Fruit fly (Drosophila melanogaster) whole organism, embryonic: ENCODE data around the gene amn.
A peak's percentile ranks its signal among the peaks of the same experiment; 100 is the strongest.

ENCODE experiments used
- Antp ChIP-seq: fragments of 200-800 bp; sonication (Bioruptor generic); optimal IDR thresholded peaks from 3 replicates; lab custom pipeline; 2016; ENCODE audit warnings: missing biosample characterization, missing genetic modification characterization
- Awh ChIP-seq: fragments of 200-800 bp; sonication (Bioruptor generic); IDR thresholded peaks from 2 replicates; pipeline ENCODE4, ENCODE4 v1.3.6; 2022; ENCODE audit warnings: missing biosample characterization, missing genetic modification characterization
- CG10366 ChIP-seq: fragments of 200-800 bp; sonication (Bioruptor generic); IDR thresholded peaks from 2 replicates; pipeline ENCODE4 v1.3.6; 2022; ENCODE audit warnings: missing biosample characterization, missing genetic modification characterization
- CG10654 ChIP-seq: fragments of 200-800 bp; sonication (Bioruptor generic); optimal IDR thresholded peaks from 2 replicates; lab custom pipeline; 2016; ENCODE audit warnings: missing biosample characterization, missing genetic modification characterization
- CG11085 ChIP-seq: fragments of 200-800 bp; sonication (Bioruptor generic); IDR thresholded peaks from 2 replicates; pipeline ENCODE4 v1.3.6; 2022; ENCODE audit warnings: missing biosample characterization, missing genetic modification characterization
- CG12391 ChIP-seq: fragments of 200-800 bp; sonication (Bioruptor generic); optimal IDR thresholded peaks from 3 replicates; lab custom pipeline; 2018; ENCODE audit warnings: missing biosample characterization, mild to moderate bottlenecking, missing genetic modification characterization, moderate library complexity
- CG13894 ChIP-seq: fragments of 200-800 bp; sonication (Bioruptor generic); optimal IDR thresholded peaks from 3 replicates; lab custom pipeline; 2018; ENCODE audit warnings: missing biosample characterization, mild to moderate bottlenecking, missing genetic modification characterization, moderate library complexity
- CG14050 ChIP-seq: fragments of 200-800 bp; sonication (Bioruptor generic); IDR thresholded peaks from 3 replicates; pipeline ENCODE4 v1.3.6; 2022; ENCODE audit warnings: missing biosample characterization, missing genetic modification characterization
- CG18619 ChIP-seq: fragments of 200-800 bp; sonication (Bioruptor generic); optimal IDR thresholded peaks from 3 replicates; lab custom pipeline; 2017; ENCODE audit warnings: missing biosample characterization, mild to moderate bottlenecking, missing genetic modification characterization
- CG18764 ChIP-seq: fragments of 200-800 bp; sonication (Bioruptor generic); optimal IDR thresholded peaks from 3 replicates; lab custom pipeline; 2016; ENCODE audit warnings: missing biosample characterization, missing genetic modification characterization
- CG2129 ChIP-seq: fragments of 200-800 bp; sonication (Bioruptor generic); IDR thresholded peaks from 2 replicates; pipeline ENCODE4 v1.3.6; 2022; ENCODE audit warnings: missing biosample characterization, missing genetic modification characterization; ENCODE audit not compliant: partially characterized antibody
- CG30403 ChIP-seq: fragments of 200-800 bp; sonication (Bioruptor generic); optimal IDR thresholded peaks from 3 replicates; lab custom pipeline; 2016; ENCODE audit warnings: missing biosample characterization, missing genetic modification characterization
- CG31224 ChIP-seq: fragments of 200-800 bp; sonication (Bioruptor generic); IDR thresholded peaks from 2 replicates; pipeline ENCODE4 v1.3.6; 2022; ENCODE audit warnings: missing biosample characterization, missing genetic modification characterization
- CG34224 ChIP-seq: fragments of 200-800 bp; sonication (Bioruptor generic); IDR thresholded peaks from 3 replicates; pipeline ENCODE4 v1.3.6; 2022; ENCODE audit warnings: missing biosample characterization, missing genetic modification characterization; ENCODE audit not compliant: partially characterized antibody
- CG7928 ChIP-seq: fragments of 200-800 bp; sonication (Bioruptor generic); optimal IDR thresholded peaks from 2 replicates; lab custom pipeline; 2017; ENCODE audit warnings: missing biosample characterization, mild to moderate bottlenecking, missing genetic modification characterization
- CG8281 ChIP-seq: fragments of 200-800 bp; sonication (Bioruptor generic); optimal IDR thresholded peaks from 2 replicates; lab custom pipeline; 2018; ENCODE audit warnings: missing biosample characterization, mild to moderate bottlenecking, missing genetic modification characterization, moderate library complexity
- Dek ChIP-seq: fragments of 200-800 bp; sonication (Bioruptor generic); optimal IDR thresholded peaks from 3 replicates; lab custom pipeline; 2019; ENCODE audit warnings: missing biosample characterization, mild to moderate bottlenecking, missing genetic modification characterization, moderate library complexity
- ERR ChIP-seq: fragments of 200-800 bp; sonication (Bioruptor generic); optimal IDR thresholded peaks from 2 replicates; lab custom pipeline; 2016; ENCODE audit warnings: missing biosample characterization, missing genetic modification characterization
- Elba2 ChIP-seq: fragments of 200-800 bp; sonication (Bioruptor generic); optimal IDR thresholded peaks from 3 replicates; lab custom pipeline; 2016; ENCODE audit warnings: missing biosample characterization, missing genetic modification characterization
- HLHmδ ChIP-seq: fragments of 200-800 bp; sonication (Bioruptor generic); optimal IDR thresholded peaks from 2 replicates; lab custom pipeline; 2018; ENCODE audit warnings: missing biosample characterization, mild to moderate bottlenecking, missing genetic modification characterization, moderate library complexity
- Hey ChIP-seq: fragments of 200-800 bp; sonication (Bioruptor generic); optimal IDR thresholded peaks from 3 replicates; lab custom pipeline; 2018; ENCODE audit warnings: missing biosample characterization, mild to moderate bottlenecking, missing genetic modification characterization
- PHDP ChIP-seq: fragments of 200-800 bp; sonication (Bioruptor generic); optimal IDR thresholded peaks from 3 replicates; lab custom pipeline; 2018; ENCODE audit warnings: missing biosample characterization, mild to moderate bottlenecking, missing genetic modification characterization, moderate library complexity
- Pdp1 ChIP-seq, 2 experiments: fragments of 200-800 bp; sonication (Bioruptor generic); optimal IDR thresholded peaks; 3 replicates each; lab custom pipeline; 2016; ENCODE audit warnings: missing biosample characterization in 2 of 2, missing genetic modification characterization in 2 of 2, mild to moderate bottlenecking in 1 of 2, moderate library complexity in 1 of 2
- Sry-β ChIP-seq: fragments of 200-800 bp; sonication (Bioruptor generic); optimal IDR thresholded peaks from 2 replicates; lab custom pipeline; 2018; ENCODE audit warnings: missing biosample characterization, mild to moderate bottlenecking, missing genetic modification characterization, moderate library complexity
- Usf ChIP-seq: fragments of 200-800 bp; sonication (Bioruptor generic); optimal IDR thresholded peaks from 2 replicates; lab custom pipeline; 2017; ENCODE audit warnings: missing genotype, missing biosample characterization, missing genetic modification characterization
- ac ChIP-seq: fragments of 200-800 bp; sonication (Bioruptor generic); optimal IDR thresholded peaks from 3 replicates; lab custom pipeline; 2017; ENCODE audit warnings: missing biosample characterization, mild to moderate bottlenecking, missing genetic modification characterization
- br ChIP-seq: fragments of >200 bp; optimal IDR thresholded peaks from 2 replicates; lab custom pipeline; 2017
- bsh ChIP-seq, 2 experiments: fragments of 200-800 bp; sonication (Bioruptor generic); optimal IDR thresholded peaks; 2 replicates each; lab custom pipeline; 2017 to 2018; ENCODE audit warnings: mild to moderate bottlenecking in 2 of 2, missing biosample characterization in 2 of 2, missing genetic modification characterization in 2 of 2, moderate library complexity in 1 of 2
- cg ChIP-seq: fragments of 200-800 bp; sonication (Bioruptor generic); optimal IDR thresholded peaks from 3 replicates; lab custom pipeline; 2019; ENCODE audit warnings: missing biosample characterization, mild to moderate bottlenecking, missing genetic modification characterization, moderate library complexity
- chm ChIP-seq: fragments of 200-800 bp; sonication (Bioruptor generic); IDR thresholded peaks from 2 replicates; pipeline ENCODE4 v1.3.6; 2022; ENCODE audit warnings: missing biosample characterization, missing genetic modification characterization
- croc ChIP-seq: fragments of 200-800 bp; sonication (Bioruptor generic); conservative IDR thresholded peaks from 3 replicates; pipeline ENCODE4 v1.3.6; 2022; ENCODE audit warnings: missing biosample characterization, missing genetic modification characterization
- da ChIP-seq: fragments of 200-800 bp; sonication (Bioruptor generic); optimal IDR thresholded peaks from 2 replicates; lab custom pipeline; 2016; ENCODE audit warnings: missing biosample characterization, missing genetic modification characterization
- disco-r ChIP-seq: fragments of 200-800 bp; sonication (Bioruptor generic); optimal IDR thresholded peaks from 2 replicates; lab custom pipeline; 2016; ENCODE audit warnings: missing biosample characterization, missing genetic modification characterization
- exex ChIP-seq: fragments of 200-800 bp; sonication (Bioruptor generic); optimal IDR thresholded peaks from 4 replicates; lab custom pipeline; 2018; ENCODE audit warnings: missing biosample characterization, mild to moderate bottlenecking, missing genetic modification characterization, moderate library complexity
- fd64A ChIP-seq: fragments of 200-800 bp; sonication (Bioruptor generic); optimal IDR thresholded peaks from 3 replicates; lab custom pipeline; 2018; ENCODE audit warnings: missing biosample characterization, mild to moderate bottlenecking, missing genetic modification characterization
- fd96Cb ChIP-seq: fragments of 200-800 bp; sonication (Bioruptor generic); optimal IDR thresholded peaks from 2 replicates; lab custom pipeline; 2018; ENCODE audit warnings: missing biosample characterization, mild to moderate bottlenecking, missing genetic modification characterization, moderate library complexity
- ftz-f1 ChIP-seq: fragments of 200-800 bp; sonication (Bioruptor generic); optimal IDR thresholded peaks from 2 replicates; lab custom pipeline; 2016; ENCODE audit warnings: missing biosample characterization, missing genetic modification characterization
- hbn ChIP-seq: fragments of 200-800 bp; sonication (Bioruptor generic); IDR thresholded peaks from 2 replicates; pipeline ENCODE4 v1.3.6; 2022; ENCODE audit warnings: missing biosample characterization, missing genetic modification characterization; ENCODE audit not compliant: partially characterized antibody
- ind ChIP-seq: fragments of 200-800 bp; sonication (Bioruptor generic); optimal IDR thresholded peaks from 3 replicates; lab custom pipeline; 2016; ENCODE audit warnings: missing biosample characterization, missing genetic modification characterization
- kay ChIP-seq: fragments of 200-800 bp; sonication (Bioruptor generic); optimal IDR thresholded peaks from 2 replicates; lab custom pipeline; 2016; ENCODE audit warnings: missing biosample characterization, missing genetic modification characterization
- klu ChIP-seq: fragments of 200-800 bp; sonication (Bioruptor generic); IDR thresholded peaks from 2 replicates; pipeline ENCODE4 v1.3.6; 2022; ENCODE audit warnings: missing biosample characterization, missing genetic modification characterization
- kni ChIP-seq: fragments of 200-800 bp; sonication (Bioruptor generic); optimal IDR thresholded peaks from 3 replicates; lab custom pipeline; 2017; ENCODE audit warnings: mild to moderate bottlenecking, missing biosample characterization, missing genetic modification reagents, missing genetic modification characterization
- lilli ChIP-seq: fragments of 200-800 bp; sonication (Bioruptor generic); optimal IDR thresholded peaks from 3 replicates; lab custom pipeline; 2016; ENCODE audit warnings: missing biosample characterization, missing genetic modification characterization
- pho ChIP-seq: fragments of 200-800 bp; sonication (Bioruptor generic); optimal IDR thresholded peaks from 2 replicates; lab custom pipeline; 2016; ENCODE audit warnings: missing biosample characterization, missing genetic modification characterization
- pnt ChIP-seq: fragments of 200-800 bp; sonication (Bioruptor generic); optimal IDR thresholded peaks from 3 replicates; lab custom pipeline; 2016; ENCODE audit warnings: missing biosample characterization, missing genetic modification characterization
- so ChIP-seq: fragments of 200-800 bp; sonication (Bioruptor generic); IDR thresholded peaks from 3 replicates; pipeline ENCODE4 v1.3.6; 2022; ENCODE audit warnings: missing biosample characterization, missing genetic modification characterization
- tin ChIP-seq: fragments of 200-800 bp; sonication (Bioruptor generic); optimal IDR thresholded peaks from 3 replicates; lab custom pipeline; 2016; ENCODE audit warnings: missing biosample characterization, missing genetic modification characterization
- usp ChIP-seq: fragments of >200 bp; optimal IDR thresholded peaks from 2 replicates; lab custom pipeline; 2017; ENCODE audit warnings: missing biosample characterization, missing genetic modification characterization
- vfl ChIP-seq: fragments of 200-800 bp; sonication (Bioruptor generic); optimal IDR thresholded peaks from 2 replicates; lab custom pipeline; 2016; ENCODE audit warnings: missing biosample characterization, missing genetic modification characterization
- wek ChIP-seq: fragments of 200-800 bp; sonication (Bioruptor generic); optimal IDR thresholded peaks from 3 replicates; lab custom pipeline; 2018; ENCODE audit warnings: missing biosample characterization, mild to moderate bottlenecking, missing genetic modification characterization, moderate library complexity
- z ChIP-seq: fragments of 200-800 bp; sonication (Bioruptor generic); IDR thresholded peaks from 3 replicates; pipeline ENCODE4 v1.3.6; 2022; ENCODE audit warnings: missing biosample characterization, missing genetic modification characterization

Gene amn

dm6 chrX:19848342-19848793 is 41.5 kb downstream of the amn start (continued):
- TF ChIP-seq so (GFP tag; lab: Robert Waterston, UW) (peak; percentile 78), fd96Cb (tag; lab: Kevin White, UChicago) (peak; percentile 61), Hey (tag; lab: Kevin White, UChicago) (peak; percentile 31), usp (GFP tag; lab: Kevin White, UChicago) (no peak), disco-r (GFP tag; lab: Kevin White, UChicago) (peak; percentile 66), exex (tag; lab: Kevin White, UChicago) (no peak), kni (GFP tag; lab: Kevin White, UChicago) (peak; percentile 62), CG18619 (peak; percentile 43), Elba2 (GFP tag; lab: Kevin White, UChicago) (no peak), cg (GFP tag; lab: Kevin White, UChicago) (peak; percentile 40), croc (peak; percentile 44; the same call in 2 of the 3 replicates), ind (GFP tag; lab: Kevin White, UChicago) (peak; percentile 74), CG7928 (GFP tag; lab: Kevin White, UChicago) (peak; percentile 41), klu (peak; percentile 39; the same call in 1 of the 2 replicates), Sry-β (GFP tag; lab: Kevin White, UChicago) (peak; percentile 52), pnt (GFP tag; lab: Kevin White, UChicago) (peak; percentile 75), ac (GFP tag; lab: Kevin White, UChicago) (peak; percentile 38), chm (GFP tag; lab: Robert Waterston, UW) (peak; percentile 76), z (no peak), Dek (tag; lab: Kevin White, UChicago) (peak; percentile 41), br (lab: Kevin White, UChicago) (no peak), CG10366 (peak; percentile 66), bsh (GFP tag; optimal IDR thresholded peaks at IDR 0.05; lab: Kevin White, UChicago) (peak; percentile 9 to 65), CG2129 (no peak), ftz-f1 (GFP tag; lab: Kevin White, UChicago) (peak; percentile 41), HLHmδ (GFP tag; lab: Kevin White, UChicago) (peak; percentile 67), Pdp1 (GFP tag; optimal IDR thresholded peaks at IDR 0.05; lab: Kevin White, UChicago) (peak; percentile 67 to 73), CG11085 (no peak), CG10654 (peak; percentile 57), kay (GFP tag; lab: Kevin White, UChicago) (peak; percentile 24), CG31224 (GFP tag; lab: Robert Waterston, UW) (no peak), pho (peak; percentile 67), hbn (GFP tag; lab: Robert Waterston, UW) (peak; percentile 18; the same call in 1 of the 2 replicates), vfl (GFP tag; lab: Kevin White, UChicago) (peak; percentile 36), lilli (peak; percentile 80), tin (GFP tag; lab: Kevin White, UChicago) (peak; percentile 78), CG18764 (peak; percentile 57), CG14050 (GFP tag; lab: Robert Waterston, UW) (peak; percentile 68; the same call in 2 of the 3 replicates), wek (GFP tag; lab: Kevin White, UChicago) (peak; percentile 29), Antp (GFP tag; lab: Kevin White, UChicago) (peak; percentile 84), CG34224 (GFP tag; lab: Robert Waterston, UW) (peak; percentile 53), PHDP (peak; percentile 47), ERR (GFP tag; lab: Kevin White, UChicago) (peak; percentile 67), CG13894 (tag; lab: Kevin White, UChicago) (peak; percentile 28), Awh (GFP tag; lab: Robert Waterston, UW) (peak; percentile 64; the same call in 1 of the 2 replicates), da (no peak), CG12391 (tag; lab: Kevin White, UChicago) (peak; percentile 76), Usf (GFP tag; lab: Kevin White, UChicago) (no peak), CG8281 (tag; lab: Kevin White, UChicago) (no peak), CG30403 (GFP tag; lab: Kevin White, UChicago) (peak; percentile 82), fd64A (GFP tag; lab: Kevin White, UChicago) (peak; percentile 20)
